Worm (Caenorhabditis elegans) whole organism, mixed stage, embryonic: ENCODE measurements around the gene kap-1.

Source experiments
- M03D4.4 ChIP-seq: sonication (generic microtip); optimal IDR thresholded peaks from 2 replicates; lab custom pipeline; 2017; ENCODE audit warnings: mild to moderate bottlenecking, missing genetic modification characterization, missing compliant biosample characterization
- blmp-1 ChIP-seq: fragments of 150-350 bp; optimal IDR thresholded peaks from 2 replicates; lab custom pipeline; 2014; ENCODE audit warnings: missing biosample characterization, missing genetic modification characterization
- ceh-39 ChIP-seq: fragments of 150-350 bp; optimal IDR thresholded peaks from 2 replicates; lab custom pipeline; 2014; ENCODE audit warnings: missing biosample characterization, missing genetic modification characterization
- ceh-43 ChIP-seq: fragments of 200-800 bp; sonication (Bioruptor generic); optimal IDR thresholded peaks from 2 replicates; lab custom pipeline; 2018; ENCODE audit warnings: mild to moderate bottlenecking, missing genetic modification characterization, moderate library complexity, missing compliant biosample characterization
- ceh-83 ChIP-seq: fragments of 200-800 bp; sonication (Bioruptor generic); optimal IDR thresholded peaks from 2 replicates; lab custom pipeline; 2018; ENCODE audit warnings: mild to moderate bottlenecking, missing genetic modification characterization, missing compliant biosample characterization
- ces-1 ChIP-seq: fragments of 150-350 bp; optimal IDR thresholded peaks from 2 replicates; lab custom pipeline; 2014; ENCODE audit warnings: missing biosample characterization, missing genetic modification reagents, missing genetic modification characterization
- cnd-1 ChIP-seq: fragments of 200-800 bp; sonication (Bioruptor generic); optimal IDR thresholded peaks from 2 replicates; lab custom pipeline; 2018; ENCODE audit warnings: mild to moderate bottlenecking, missing genetic modification characterization, missing compliant biosample characterization
- elt-1 ChIP-seq: sonication (generic microtip); optimal IDR thresholded peaks from 2 replicates; lab custom pipeline; 2017; ENCODE audit warnings: missing genetic modification characterization, mild to moderate bottlenecking, missing compliant biosample characterization, antibody characterized with exemption, moderate library complexity, borderline replicate concordance; ENCODE audit not compliant: insufficient read depth
- flh-1 ChIP-seq: fragments of 200-800 bp; sonication (Bioruptor generic); optimal IDR thresholded peaks from 2 replicates; lab custom pipeline; 2018; ENCODE audit warnings: mild to moderate bottlenecking, missing genetic modification characterization, moderate library complexity, missing compliant biosample characterization
- ham-2 ChIP-seq: fragments of 200-800 bp; sonication (Bioruptor generic); optimal IDR thresholded peaks from 2 replicates; lab custom pipeline; 2018; ENCODE audit warnings: mild to moderate bottlenecking, missing genetic modification characterization, missing compliant biosample characterization
- lin-13 ChIP-seq: fragments of 150-350 bp; optimal IDR thresholded peaks from 2 replicates; lab custom pipeline; 2014; ENCODE audit warnings: missing biosample characterization, missing genetic modification characterization
- lin-32 ChIP-seq: fragments of 200-800 bp; sonication (Bioruptor generic); optimal IDR thresholded peaks from 2 replicates; lab custom pipeline; 2018; ENCODE audit warnings: mild to moderate bottlenecking, missing genetic modification characterization, missing compliant biosample characterization
- lsy-2 ChIP-seq: fragments of 150-350 bp; optimal IDR thresholded peaks from 2 replicates; lab custom pipeline; 2014; ENCODE audit warnings: missing biosample characterization, missing genetic modification characterization
- mep-1 ChIP-seq: fragments of 150-350 bp; optimal IDR thresholded peaks from 2 replicates; lab custom pipeline; 2017; ENCODE audit warnings: missing biosample characterization, missing genetic modification reagents, missing genetic modification characterization, inconsistent platforms
- nhr-12 ChIP-seq: fragments of 150-350 bp; optimal IDR thresholded peaks from 2 replicates; lab custom pipeline; 2014; ENCODE audit warnings: missing biosample characterization, missing genetic modification characterization
- nhr-2 ChIP-seq: fragments of 150-350 bp; optimal IDR thresholded peaks from 2 replicates; lab custom pipeline; 2014; ENCODE audit warnings: missing biosample characterization, missing genetic modification characterization
- nhr-237 ChIP-seq: fragments of 150-350 bp; optimal IDR thresholded peaks from 2 replicates; lab custom pipeline; 2014; ENCODE audit warnings: missing biosample characterization, missing genetic modification characterization
- nhr-28 ChIP-seq: fragments of 150-350 bp; optimal IDR thresholded peaks from 2 replicates; lab custom pipeline; 2014; ENCODE audit warnings: missing biosample characterization, missing genetic modification characterization
- pha-4 ChIP-seq: fragments of 150-350 bp; optimal IDR thresholded peaks from 2 replicates; lab custom pipeline; 2018; ENCODE audit warnings: missing biosample characterization, missing genetic modification reagents, missing genetic modification characterization
- sem-2 ChIP-seq: fragments of 200-800 bp; sonication (Bioruptor generic); optimal IDR thresholded peaks from 2 replicates; lab custom pipeline; 2018; ENCODE audit warnings: mild to moderate bottlenecking, missing genetic modification characterization, missing compliant biosample characterization
- snpc-4 ChIP-seq: fragments of 150-350 bp; optimal IDR thresholded peaks from 2 replicates; lab custom pipeline; 2014; ENCODE audit warnings: missing biosample characterization, missing genetic modification characterization
- sptf-1 ChIP-seq: sonication (generic microtip); optimal IDR thresholded peaks from 2 replicates; lab custom pipeline; 2017; ENCODE audit warnings: mild to moderate bottlenecking, missing genetic modification characterization, moderate library complexity, missing compliant biosample characterization
- tbx-8 ChIP-seq: fragments of 200-800 bp; sonication (Bioruptor generic); optimal IDR thresholded peaks from 2 replicates; lab custom pipeline; 2018; ENCODE audit warnings: mild to moderate bottlenecking, missing genetic modification characterization, moderate library complexity, missing compliant biosample characterization
- zip-8 ChIP-seq: fragments of 150-350 bp; optimal IDR thresholded peaks from 2 replicates; lab custom pipeline; 2014; ENCODE audit warnings: missing biosample characterization, missing genetic modification characterization
- ztf-11 ChIP-seq: fragments of 150-350 bp; optimal IDR thresholded peaks from 2 replicates; lab custom pipeline; 2014; ENCODE audit warnings: missing biosample characterization, missing genetic modification characterization

Gene kap-1

ce11 chrIII:7338693-7339092 is at the start of gene kap-1:
Gene kap-1, plus strand, starts transcription at chrIII:7338835.
- no peak for TF ChIP-seq nhr-237 (tag; lab: Kevin White, UChicago)
- no peak for TF ChIP-seq flh-1
- no peak for TF ChIP-seq lin-13 (tag; lab: Kevin White, UChicago)
- TF ChIP-seq nhr-2 (tag; lab: Kevin White, UChicago) = no peak
- no peak for TF ChIP-seq ztf-11 (tag; lab: Kevin White, UChicago)
- TF ChIP-seq M03D4.4 = no peak
- TF ChIP-seq sptf-1 (tag; lab: Kevin White, UChicago) = no peak
- no peak for TF ChIP-seq snpc-4 (tag; lab: Kevin White, UChicago)
- TF ChIP-seq tbx-8 (GFP tag; lab: Kevin White, UChicago) = no peak
- no peak for TF ChIP-seq cnd-1 (tag; lab: Kevin White, UChicago)
- TF ChIP-seq nhr-28 = no peak
- no peak for TF ChIP-seq elt-1 (tag; lab: Kevin White, UChicago)
- TF ChIP-seq ceh-43 (GFP tag; lab: Kevin White, UChicago) = no peak

- TF ChIP-seq nhr-12 (tag; lab: Kevin White, UChicago) (no peak), sptf-1 (tag; lab: Kevin White, UChicago) (no peak), lin-32 (GFP tag; lab: Kevin White, UChicago) (no peak), ceh-43 (GFP tag; lab: Kevin White, UChicago) (no peak), ces-1 (GFP tag; lab: Kevin White, UChicago) (no peak), nhr-28 (no peak), ceh-39 (tag; lab: Kevin White, UChicago) (no peak), nhr-2 (tag; lab: Kevin White, UChicago) (no peak), snpc-4 (tag; lab: Kevin White, UChicago) (no peak), blmp-1 (no peak), M03D4.4 (no peak), ham-2 (GFP tag; lab: Kevin White, UChicago) (no peak), mep-1 (tag; lab: Kevin White, UChicago) (no peak), sem-2 (GFP tag; lab: Kevin White, UChicago) (no peak), zip-8 (tag; lab: Kevin White, UChicago) (no peak), pha-4 (no peak), lin-13 (tag; lab: Kevin White, UChicago) (no peak), lsy-2 (tag; lab: Kevin White, UChicago) (no peak), ceh-83 (GFP tag; lab: Kevin White, UChicago) (no peak)
Observed at ce11 chrIII:7290462-7290861, 48.2 kb upstream of the kap-1 start, which contains the start of gene algn-11. Gene algn-11, minus strand, starts transcription at chrIII:7290562.

ce11 chrIII:7291216-7291615 is 47.4 kb upstream of the kap-1 start:
- TF ChIP-seq sem-2 (GFP tag; lab: Kevin White, UChicago) (no peak), ces-1 (GFP tag; lab: Kevin White, UChicago) (peak; percentile 70)

DNA sequence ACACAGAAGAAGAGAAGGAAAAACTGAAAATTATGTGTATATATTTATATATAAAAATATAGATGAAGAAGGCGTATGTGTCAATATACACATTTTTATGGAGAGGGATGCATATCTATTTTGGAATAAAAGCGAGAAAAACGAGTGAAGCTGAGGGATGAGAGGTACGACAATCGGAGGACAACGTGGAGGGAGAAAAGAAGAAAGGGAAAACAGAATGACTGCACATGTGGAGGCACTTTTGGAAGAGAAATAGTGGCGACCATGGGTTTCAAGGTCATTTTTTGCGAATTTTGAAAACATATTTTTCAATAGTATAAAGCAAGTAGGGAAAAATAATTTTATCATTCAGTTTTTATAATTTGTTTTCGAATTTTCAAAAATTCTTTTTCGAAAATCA is 46.1 kb upstream of the kap-1 start:
- TF ChIP-seq blmp-1 (peak; percentile 59), ceh-83 (GFP tag; lab: Kevin White, UChicago) (no peak)
- TF ChIP-seq, all 35 proteins: peak for 1

- TF ChIP-seq ces-1 (GFP tag; lab: Kevin White, UChicago) = no peak
- TF ChIP-seq lsy-2 (tag; lab: Kevin White, UChicago) = peak; percentile 89
- no peak for TF ChIP-seq lin-32 (GFP tag; lab: Kevin White, UChicago)
Observed at ce11 chrIII:7293075-7293684, 45.5 kb upstream of the kap-1 start, which contains the start of gene cwf-19L2. Gene cwf-19L2, plus strand, starts transcription at chrIII:7293634.

DNA sequence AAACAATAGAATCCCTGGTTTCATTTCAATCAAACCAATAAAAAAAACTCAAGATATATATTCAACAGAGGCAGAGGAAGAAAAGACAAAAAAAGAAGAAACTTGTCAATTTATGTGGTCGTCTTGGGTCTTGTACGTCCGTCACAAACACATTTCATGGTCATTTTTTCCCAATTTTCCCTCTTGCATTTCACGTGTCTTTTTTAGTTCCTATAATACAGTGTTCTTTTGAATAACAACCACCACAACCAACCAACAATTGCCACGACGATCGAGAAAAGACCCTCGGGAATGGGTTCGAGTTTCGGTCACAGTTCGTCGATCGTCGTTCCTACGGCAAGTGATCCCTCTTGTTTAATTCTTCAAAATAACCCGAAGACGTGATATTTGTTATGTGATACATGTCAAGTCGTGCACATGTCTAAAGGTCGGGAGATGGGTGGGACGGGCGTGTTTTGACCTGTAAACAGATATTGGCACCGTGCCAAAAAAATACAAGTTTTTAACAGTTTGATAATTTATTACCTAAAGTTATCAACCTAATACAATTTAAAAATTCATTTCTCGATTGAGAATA is 42.5 kb upstream of the kap-1 start:
- TF ChIP-seq sem-2 (GFP tag; lab: Kevin White, UChicago) (no peak), flh-1 (no peak)
